Fruit fly (Drosophila melanogaster) whole organism, embryonic: ENCODE measurements around the gene CG5850.

Experiments used
- Abd-B ChIP-seq: fragments of 200-800 bp; sonication (Bioruptor generic); optimal IDR thresholded peaks from 2 replicates; lab custom pipeline; 2018; ENCODE audit warnings: missing biosample characterization, mild to moderate bottlenecking, missing genetic modification characterization, moderate library complexity
- Ada2b ChIP-seq: fragments of 200-800 bp; sonication (Bioruptor generic); IDR thresholded peaks from 2 replicates; pipeline ENCODE4 v1.3.6; 2022; ENCODE audit warnings: missing biosample characterization, missing genetic modification characterization
- B-H2 ChIP-seq: fragments of 200-800 bp; sonication (Bioruptor generic); optimal IDR thresholded peaks from 2 replicates; lab custom pipeline; 2018; ENCODE audit warnings: missing biosample characterization, mild to moderate bottlenecking, missing genetic modification characterization
- CG10959 ChIP-seq: fragments of 200-800 bp; sonication (Bioruptor generic); IDR thresholded peaks from 2 replicates; pipeline ENCODE4 v1.3.6; 2022; ENCODE audit warnings: missing biosample characterization, missing genetic modification characterization
- CG12299 ChIP-seq: fragments of 200-800 bp; sonication (Bioruptor generic); optimal IDR thresholded peaks from 2 replicates; lab custom pipeline; 2018; ENCODE audit warnings: missing biosample characterization, mild to moderate bottlenecking, missing genetic modification characterization
- CG12744 ChIP-seq: fragments of 200-800 bp; sonication (Bioruptor generic); optimal IDR thresholded peaks from 2 replicates; lab custom pipeline; 2016; ENCODE audit warnings: missing biosample characterization, missing genetic modification characterization
- CG13624 ChIP-seq: fragments of 200-800 bp; sonication (Bioruptor generic); optimal IDR thresholded peaks from 2 replicates; lab custom pipeline; 2016; ENCODE audit warnings: missing biosample characterization, missing genetic modification characterization
- CG15514 ChIP-seq: fragments of 200-800 bp; sonication (Bioruptor generic); optimal IDR thresholded peaks from 3 replicates; lab custom pipeline; 2017; ENCODE audit warnings: missing biosample characterization, missing genetic modification characterization, mild to moderate bottlenecking, moderate library complexity, missing genetic modification reagents
- CG16779 ChIP-seq: fragments of 200-800 bp; sonication (Bioruptor generic); IDR thresholded peaks from 2 replicates; pipeline ENCODE4 v1.3.6; 2022; ENCODE audit warnings: missing biosample characterization, missing genetic modification characterization
- CG1792 ChIP-seq: fragments of 200-800 bp; sonication (Bioruptor generic); optimal IDR thresholded peaks from 2 replicates; lab custom pipeline; 2016; ENCODE audit warnings: missing biosample characterization, missing genetic modification characterization
- CG18599 ChIP-seq: fragments of 200-800 bp; sonication (Bioruptor generic); optimal IDR thresholded peaks from 3 replicates; lab custom pipeline; 2017; ENCODE audit warnings: missing biosample characterization, missing genetic modification characterization, mild to moderate bottlenecking, moderate library complexity, missing genetic modification reagents
- CG18619 ChIP-seq: fragments of 200-800 bp; sonication (Bioruptor generic); optimal IDR thresholded peaks from 3 replicates; lab custom pipeline; 2017; ENCODE audit warnings: missing biosample characterization, mild to moderate bottlenecking, missing genetic modification characterization
- CG2199 ChIP-seq: fragments of 200-800 bp; sonication (Bioruptor generic); IDR thresholded peaks from 3 replicates; pipeline ENCODE4 v1.3.6; 2022; ENCODE audit warnings: missing biosample characterization, missing genetic modification characterization
- CG32532 ChIP-seq: fragments of 200-800 bp; sonication (Bioruptor generic); IDR thresholded peaks from 2 replicates; pipeline ENCODE4 v1.3.6; 2022; ENCODE audit warnings: missing biosample characterization, missing genetic modification characterization
- CG33557 ChIP-seq: fragments of 200-800 bp; sonication (Bioruptor generic); optimal IDR thresholded peaks from 2 replicates; lab custom pipeline; 2019; ENCODE audit warnings: missing biosample characterization, mild to moderate bottlenecking, missing genetic modification characterization, moderate library complexity
- CG7357 ChIP-seq: fragments of 200-800 bp; sonication (Bioruptor generic); IDR thresholded peaks from 3 replicates; pipeline ENCODE4 v1.3.6; 2022; ENCODE audit warnings: missing biosample characterization, missing genetic modification characterization
- CG9215 ChIP-seq: fragments of 200-800 bp; sonication (Bioruptor generic); IDR thresholded peaks from 2 replicates; pipeline ENCODE4 v1.3.6; 2022; ENCODE audit warnings: missing biosample characterization, missing genetic modification characterization
- CG9876 ChIP-seq: fragments of 200-800 bp; sonication (Bioruptor generic); optimal IDR thresholded peaks from 2 replicates; lab custom pipeline; 2016; ENCODE audit warnings: missing biosample characterization, missing genetic modification characterization
- CTCF ChIP-seq: fragments of 200-800 bp; sonication (Bioruptor generic); optimal IDR thresholded peaks from 2 replicates; lab custom pipeline; 2017; ENCODE audit warnings: missing biosample characterization, mild to moderate bottlenecking, missing genetic modification characterization, moderate library complexity
- CrebB ChIP-seq: fragments of 200-800 bp; sonication (Bioruptor generic); optimal IDR thresholded peaks from 3 replicates; lab custom pipeline; 2018; ENCODE audit warnings: missing biosample characterization, mild to moderate bottlenecking, missing genetic modification characterization
- Dek ChIP-seq: fragments of 200-800 bp; sonication (Bioruptor generic); optimal IDR thresholded peaks from 3 replicates; lab custom pipeline; 2019; ENCODE audit warnings: missing biosample characterization, mild to moderate bottlenecking, missing genetic modification characterization, moderate library complexity
- Fer2 ChIP-seq: fragments of 200-800 bp; sonication (Bioruptor generic); optimal IDR thresholded peaks from 2 replicates; lab custom pipeline; 2018; ENCODE audit warnings: missing biosample characterization, mild to moderate bottlenecking, missing genetic modification characterization, moderate library complexity
- Gug ChIP-seq: fragments of 200-800 bp; sonication (Bioruptor generic); IDR thresholded peaks from 4 replicates; pipeline ENCODE4 v1.3.6; 2022; ENCODE audit warnings: missing biosample characterization, missing genetic modification characterization
- MESR4 ChIP-seq: fragments of 200-800 bp; sonication (Bioruptor generic); optimal IDR thresholded peaks from 2 replicates; lab custom pipeline; 2018; ENCODE audit warnings: missing biosample characterization, mild to moderate bottlenecking, missing genetic modification characterization, moderate library complexity
- Nf-YC ChIP-seq: fragments of 200-800 bp; optimal IDR thresholded peaks from 3 replicates; lab custom pipeline; 2019; ENCODE audit warnings: missing biosample characterization, mild to moderate bottlenecking, missing genetic modification characterization, moderate library complexity
- Oli ChIP-seq: fragments of 200-800 bp; sonication (Bioruptor generic); optimal IDR thresholded peaks from 2 replicates; lab custom pipeline; 2018; ENCODE audit warnings: missing biosample characterization, mild to moderate bottlenecking, missing genetic modification characterization, moderate library complexity
- Rx ChIP-seq: fragments of 200-800 bp; sonication (Bioruptor generic); IDR thresholded peaks from 2 replicates; pipeline ENCODE4 v1.3.6; 2022; ENCODE audit warnings: missing biosample characterization, missing genetic modification characterization
- Side ChIP-seq: fragments of 200-800 bp; sonication (Bioruptor generic); optimal IDR thresholded peaks from 2 replicates; lab custom pipeline; 2016; ENCODE audit warnings: missing biosample characterization, missing genetic modification characterization
- Stat92E ChIP-seq, 3 experiments: fragments of >200 bp in 2 of 3; fragments of 200-800 bp in 1 of 3; sonication (Bioruptor generic) in 1 of 3; optimal IDR thresholded peaks; 2 replicates each; lab custom pipeline; 2017 to 2019; ENCODE audit warnings: missing biosample characterization in 3 of 3, missing genetic modification characterization in 3 of 3, mild to moderate bottlenecking in 1 of 3, moderate library complexity in 1 of 3
- Tbp ChIP-seq: fragments of >200 bp; optimal IDR thresholded peaks from 2 replicates; lab custom pipeline; 2018; ENCODE audit warnings: missing biosample characterization, missing genetic modification characterization
- Xbp1 ChIP-seq: fragments of 200-800 bp; sonication (Bioruptor generic); optimal IDR thresholded peaks from 3 replicates; lab custom pipeline; 2016; ENCODE audit warnings: missing biosample characterization, mild to moderate bottlenecking, missing genetic modification characterization
- ara ChIP-seq: fragments of 200-800 bp; sonication (Bioruptor generic); IDR thresholded peaks from 2 replicates; pipeline ENCODE4 v1.3.6; 2022; ENCODE audit warnings: missing biosample characterization, missing genetic modification characterization
- bowl ChIP-seq: fragments of 200-800 bp; sonication (Bioruptor generic); IDR thresholded peaks from 2 replicates; pipeline ENCODE4 v1.3.6; 2022; ENCODE audit warnings: missing biosample characterization, missing genetic modification characterization
- cato ChIP-seq: fragments of 200-800 bp; sonication (Bioruptor generic); optimal IDR thresholded peaks from 2 replicates; lab custom pipeline; 2016; ENCODE audit warnings: missing biosample characterization, missing genetic modification characterization, borderline replicate concordance
- crp ChIP-seq, 2 experiments: fragments of 200-800 bp; sonication (Bioruptor generic); optimal IDR thresholded peaks; 2 replicates in 1 of 2; 3 replicates in 1 of 2; lab custom pipeline; 2017; ENCODE audit warnings: missing biosample characterization in 2 of 2, missing genetic modification characterization in 2 of 2, mild to moderate bottlenecking in 1 of 2, moderate library complexity in 1 of 2
- dysf ChIP-seq: fragments of 200-800 bp; sonication (Bioruptor generic); IDR thresholded peaks from 3 replicates; pipeline ENCODE4 v1.3.6; 2022; ENCODE audit warnings: missing biosample characterization, missing genetic modification characterization
- ewg ChIP-seq: fragments of 200-800 bp; sonication (Bioruptor generic); optimal IDR thresholded peaks from 3 replicates; lab custom pipeline; 2017; ENCODE audit warnings: mild to moderate bottlenecking, missing biosample characterization, missing genetic modification reagents, missing genetic modification characterization
- fd102C ChIP-seq: fragments of 200-800 bp; sonication (Bioruptor generic); optimal IDR thresholded peaks from 2 replicates; lab custom pipeline; 2018; ENCODE audit warnings: missing biosample characterization, mild to moderate bottlenecking, missing genetic modification characterization, moderate library complexity
- jing ChIP-seq: fragments of 200-800 bp; sonication (Bioruptor generic); optimal IDR thresholded peaks from 2 replicates; lab custom pipeline; 2018; ENCODE audit warnings: missing biosample characterization, mild to moderate bottlenecking, missing genetic modification characterization
- ken ChIP-seq: fragments of 200-800 bp; sonication (Bioruptor generic); IDR thresholded peaks from 3 replicates; pipeline ENCODE4 v1.3.6; 2022; ENCODE audit warnings: missing biosample characterization, missing genetic modification characterization
- mirr ChIP-seq: fragments of 200-800 bp; sonication (Bioruptor generic); optimal IDR thresholded peaks from 3 replicates; lab custom pipeline; 2018; ENCODE audit warnings: missing biosample characterization, mild to moderate bottlenecking, missing genetic modification characterization
- nau ChIP-seq: fragments of 200-800 bp; sonication (Bioruptor generic); optimal IDR thresholded peaks from 3 replicates; lab custom pipeline; 2017; ENCODE audit warnings: missing biosample characterization, mild to moderate bottlenecking, missing genetic modification characterization, missing genetic modification reagents
- pfk ChIP-seq: fragments of 200-800 bp; sonication (Bioruptor generic); optimal IDR thresholded peaks from 2 replicates; lab custom pipeline; 2018; ENCODE audit warnings: missing biosample characterization, mild to moderate bottlenecking, missing genetic modification characterization, moderate library complexity
- slp2 ChIP-seq: fragments of 200-800 bp; sonication (Bioruptor generic); optimal IDR thresholded peaks from 2 replicates; lab custom pipeline; 2016; ENCODE audit warnings: missing biosample characterization, missing genetic modification characterization
- tin ChIP-seq: fragments of 200-800 bp; sonication (Bioruptor generic); optimal IDR thresholded peaks from 3 replicates; lab custom pipeline; 2016; ENCODE audit warnings: missing biosample characterization, missing genetic modification characterization
- ttk ChIP-seq: fragments of 200-800 bp; sonication (Bioruptor generic); IDR thresholded peaks from 2 replicates; pipeline ENCODE4 v2.1.2; 2022; ENCODE audit warnings: missing biosample characterization, missing genetic modification characterization
- tx ChIP-seq: fragments of 200-800 bp; sonication (Bioruptor generic); optimal IDR thresholded peaks from 2 replicates; lab custom pipeline; 2016; ENCODE audit warnings: missing biosample characterization, missing genetic modification characterization
- unc-4 ChIP-seq: fragments of 200-800 bp; sonication (Bioruptor generic); IDR thresholded peaks from 2 replicates; pipeline ENCODE4 v1.3.6; 2022; ENCODE audit warnings: missing biosample characterization, missing genetic modification characterization; ENCODE audit not compliant: partially characterized antibody
- zen ChIP-seq: fragments of 200-800 bp; sonication (Bioruptor generic); optimal IDR thresholded peaks from 3 replicates; lab custom pipeline; 2018; ENCODE audit warnings: missing biosample characterization, mild to moderate bottlenecking, missing genetic modification characterization, moderate library complexity

CG5850 gene

DNA sequence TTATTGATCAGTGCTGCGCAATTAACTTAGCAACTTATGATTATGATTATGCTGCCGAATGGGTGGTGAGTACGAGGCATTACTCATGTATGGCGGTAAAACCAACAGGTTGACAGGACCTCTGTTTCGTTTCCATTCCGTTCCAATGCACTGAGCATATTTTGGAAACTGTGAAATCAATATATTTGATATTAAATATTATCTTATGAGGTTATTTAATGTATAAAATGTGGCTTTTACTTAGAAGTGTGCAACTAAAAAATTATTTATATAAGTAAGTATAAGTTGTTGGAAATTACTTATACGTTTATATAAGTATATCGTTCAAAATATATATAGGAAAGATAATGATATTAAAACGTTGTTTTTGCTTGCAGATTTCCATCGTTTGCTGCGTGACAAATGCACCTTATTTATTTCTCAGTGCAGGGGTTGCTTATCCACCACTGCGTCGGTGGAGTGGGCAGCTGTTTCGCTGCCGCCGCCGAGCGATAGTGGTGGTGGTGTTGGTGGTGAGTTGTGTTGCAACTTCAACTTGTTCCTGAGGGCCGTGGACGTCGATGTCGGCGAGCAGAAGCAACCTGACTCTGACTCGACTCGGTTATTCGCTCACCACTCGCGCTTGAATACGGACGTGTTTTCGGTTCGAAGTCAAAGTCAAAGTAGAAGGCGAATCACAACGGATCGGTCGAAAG is 20.5 kb upstream of the CG5850 start, which contains the start of gene bib (continued):
- peak; percentile 18 for TF ChIP-seq jing
- TF ChIP-seq CG33557: peak; percentile 88
- TF ChIP-seq Xbp1: peak; percentile 80
- TF ChIP-seq ara (GFP tag; lab: Robert Waterston, UW): peak; percentile 63
- TF ChIP-seq nau: peak; percentile 76
- TF ChIP-seq Ada2b (GFP tag; lab: Robert Waterston, UW): peak; percentile 39; the same call in 1 of the 2 replicates
- TF ChIP-seq ewg (GFP tag; lab: Kevin White, UChicago): peak; percentile 68
- no peak for TF ChIP-seq Tbp (GFP tag; lab: Kevin White, UChicago)
- peak; percentile 64 for TF ChIP-seq Nf-YC (tag; lab: Kevin White, UChicago)
- TF ChIP-seq Stat92E (GFP tag; optimal IDR thresholded peaks at IDR 0.05; lab: Kevin White, UChicago): peak in 1 of 3 experiments; percentile 80
- no peak for TF ChIP-seq slp2 (GFP tag; lab: Kevin White, UChicago)
- peak; percentile 84 for TF ChIP-seq Oli (tag; lab: Kevin White, UChicago)
- TF ChIP-seq CG9876: no peak
- peak; percentile 85 for TF ChIP-seq tin (GFP tag; lab: Kevin White, UChicago)
- no peak for TF ChIP-seq CG12744 (GFP tag; lab: Kevin White, UChicago)
- TF ChIP-seq MESR4: peak; percentile 8
- peak; percentile 38; the same call in 1 of the 3 replicates for TF ChIP-seq CG7357 (GFP tag; lab: Robert Waterston, UW)
- peak; percentile 79 for TF ChIP-seq CG10959
- no peak for TF ChIP-seq Rx (GFP tag; lab: Robert Waterston, UW)
- TF ChIP-seq CG2199 (GFP tag; lab: Robert Waterston, UW): 0 out of 3 replicates have a peak, but pooled peaks have one; percentile 29
- no peak; the same call in 2 of the 3 replicates for TF ChIP-seq ken (GFP tag; lab: Robert Waterston, UW)
- peak; percentile 77 for TF ChIP-seq dysf
- 0 out of 2 replicates have a peak, but pooled peaks have one; percentile 26 for TF ChIP-seq bowl (GFP tag; lab: Robert Waterston, UW)
- TF ChIP-seq tx (GFP tag; lab: Kevin White, UChicago): peak; percentile 12
- peak; percentile 36 for TF ChIP-seq Fer2 (tag; lab: Kevin White, UChicago)
- no peak for TF ChIP-seq CG13624 (GFP tag; lab: Kevin White, UChicago)
- peak; percentile 66; the same call in 1 of the 2 replicates for TF ChIP-seq CG32532
- TF ChIP-seq B-H2 (GFP tag; lab: Kevin White, UChicago): no peak
- TF ChIP-seq CG18599: peak; percentile 90
- peak; percentile 41 for TF ChIP-seq Side (GFP tag; lab: Kevin White, UChicago)
- TF ChIP-seq pfk (GFP tag; lab: Kevin White, UChicago): peak; percentile 94
- TF ChIP-seq CrebB (tag; lab: Kevin White, UChicago): no peak
- TF ChIP-seq cato (GFP tag; lab: Kevin White, UChicago): peak; percentile 66
- TF ChIP-seq unc-4 (GFP tag; lab: Robert Waterston, UW): no peak
- TF ChIP-seq CTCF (GFP tag; lab: Kevin White, UChicago): peak; percentile 31
- peak; percentile 62 for TF ChIP-seq CG12299
- peak; percentile 9 for TF ChIP-seq mirr (GFP tag; lab: Kevin White, UChicago)
- TF ChIP-seq Abd-B (GFP tag; lab: Kevin White, UChicago): peak; percentile 76
- TF ChIP-seq zen: peak; percentile 87
- TF ChIP-seq fd102C (GFP tag; lab: Kevin White, UChicago): peak; percentile 78
- peak in 1 of 2 experiments; percentile 38 for TF ChIP-seq crp (GFP tag; optimal IDR thresholded peaks at IDR 0.05; lab: Kevin White, UChicago)
- no peak for TF ChIP-seq CG1792
- peak; percentile 86 for TF ChIP-seq CG18619
- peak; percentile 57 for TF ChIP-seq CG9215 (GFP tag; lab: Robert Waterston, UW)
- peak; percentile 59 for TF ChIP-seq Dek
- TF ChIP-seq Gug (GFP tag; lab: Robert Waterston, UW): peak; percentile 53; the same call in 2 of the 4 replicates
- peak; percentile 62; the same call in 1 of the 2 replicates for TF ChIP-seq ttk (GFP tag; lab: Robert Waterston, UW)
- TF ChIP-seq CG16779 (GFP tag; lab: Robert Waterston, UW): 0 out of 2 replicates have a peak, but pooled peaks have one; percentile 42
- peak; percentile 52 for TF ChIP-seq CG15514
